Fruit fly (Drosophila melanogaster) whole organism, embryonic: ENCODE results near the gene CG6607.
A peak's percentile ranks its signal among the peaks of the same experiment; 100 is the strongest.

Source experiments
- Awh ChIP-seq: fragments of 200-800 bp; sonication (Bioruptor generic); IDR thresholded peaks from 2 replicates; pipeline ENCODE4, ENCODE4 v1.3.6; 2022; ENCODE audit warnings: missing biosample characterization, missing genetic modification characterization
- B-H2 ChIP-seq: fragments of 200-800 bp; sonication (Bioruptor generic); optimal IDR thresholded peaks from 2 replicates; lab custom pipeline; 2018; ENCODE audit warnings: missing biosample characterization, mild to moderate bottlenecking, missing genetic modification characterization
- CG10267 ChIP-seq: fragments of 200-800 bp; sonication (Bioruptor generic); optimal IDR thresholded peaks from 2 replicates; lab custom pipeline; 2018; ENCODE audit warnings: missing biosample characterization, mild to moderate bottlenecking, missing genetic modification characterization, moderate library complexity
- CG10274 ChIP-seq: fragments of 200-800 bp; sonication (Bioruptor generic); optimal IDR thresholded peaks from 3 replicates; lab custom pipeline; 2017; ENCODE audit warnings: missing biosample characterization, mild to moderate bottlenecking, missing genetic modification characterization
- CG11560 ChIP-seq: fragments of 200-800 bp; sonication (Bioruptor generic); IDR thresholded peaks from 3 replicates; pipeline ENCODE4 v1.3.6; 2022; ENCODE audit warnings: missing biosample characterization, missing genetic modification characterization
- CG12942 ChIP-seq: fragments of 200-800 bp; sonication (Bioruptor generic); optimal IDR thresholded peaks from 3 replicates; lab custom pipeline; 2016; ENCODE audit warnings: missing biosample characterization, missing genetic modification characterization
- CG13123 ChIP-seq: fragments of 200-800 bp; sonication (Bioruptor generic); optimal IDR thresholded peaks from 2 replicates; lab custom pipeline; 2016; ENCODE audit warnings: missing biosample characterization, missing genetic modification characterization
- CG13287 ChIP-seq: fragments of 200-800 bp; sonication (Bioruptor generic); IDR thresholded peaks from 2 replicates; pipeline ENCODE4 v1.3.6; 2022; ENCODE audit warnings: missing biosample characterization, missing genetic modification characterization; ENCODE audit not compliant: partially characterized antibody
- CG14710 ChIP-seq: fragments of 200-800 bp; sonication (Bioruptor generic); optimal IDR thresholded peaks from 3 replicates; lab custom pipeline; 2019; ENCODE audit warnings: missing biosample characterization, mild to moderate bottlenecking, missing genetic modification characterization, moderate library complexity
- CG16863 ChIP-seq: fragments of 200-800 bp; sonication (Bioruptor generic); optimal IDR thresholded peaks from 3 replicates; lab custom pipeline; 2016; ENCODE audit warnings: missing biosample characterization, missing genetic modification characterization
- CG17568 ChIP-seq: fragments of 200-800 bp; sonication (Bioruptor generic); optimal IDR thresholded peaks from 2 replicates; lab custom pipeline; 2018; ENCODE audit warnings: missing biosample characterization, mild to moderate bottlenecking, missing genetic modification characterization, moderate library complexity
- CG18262 ChIP-seq: fragments of 200-800 bp; optimal IDR thresholded peaks from 3 replicates; lab custom pipeline; 2019; ENCODE audit warnings: missing biosample characterization, mild to moderate bottlenecking, missing genetic modification characterization, moderate library complexity
- CG18764 ChIP-seq: fragments of 200-800 bp; sonication (Bioruptor generic); optimal IDR thresholded peaks from 3 replicates; lab custom pipeline; 2016; ENCODE audit warnings: missing biosample characterization, missing genetic modification characterization
- CG2202 ChIP-seq: fragments of 200-800 bp; sonication (Bioruptor generic); optimal IDR thresholded peaks from 2 replicates; lab custom pipeline; 2018; ENCODE audit warnings: missing biosample characterization, mild to moderate bottlenecking, missing genetic modification characterization
- CG32532 ChIP-seq: fragments of 200-800 bp; sonication (Bioruptor generic); IDR thresholded peaks from 2 replicates; pipeline ENCODE4 v1.3.6; 2022; ENCODE audit warnings: missing biosample characterization, missing genetic modification characterization
- CG32767 ChIP-seq: fragments of 200-800 bp; sonication (Bioruptor generic); IDR thresholded peaks from 2 replicates; pipeline ENCODE4 v1.3.6; 2022; ENCODE audit warnings: missing biosample characterization, missing genetic modification characterization
- CG3995 ChIP-seq: fragments of 200-800 bp; sonication (Bioruptor generic); optimal IDR thresholded peaks from 3 replicates; lab custom pipeline; 2016; ENCODE audit warnings: missing biosample characterization, missing genetic modification characterization
- CG4360 ChIP-seq: fragments of 200-800 bp; sonication (Bioruptor generic); IDR thresholded peaks from 2 replicates; pipeline ENCODE4 v1.3.6; 2022; ENCODE audit warnings: missing biosample characterization, missing genetic modification characterization
- CG6254 ChIP-seq: fragments of 200-800 bp; sonication (Bioruptor generic); optimal IDR thresholded peaks from 3 replicates; lab custom pipeline; 2017; ENCODE audit warnings: mild to moderate bottlenecking, missing biosample characterization, missing genetic modification reagents, missing genetic modification characterization
- CG6813 ChIP-seq: fragments of 200-800 bp; sonication (Bioruptor generic); optimal IDR thresholded peaks from 2 replicates; lab custom pipeline; 2017; ENCODE audit warnings: missing biosample characterization, missing genetic modification characterization, mild to moderate bottlenecking, moderate library complexity, missing genetic modification reagents
- CG7357 ChIP-seq: fragments of 200-800 bp; sonication (Bioruptor generic); IDR thresholded peaks from 3 replicates; pipeline ENCODE4 v1.3.6; 2022; ENCODE audit warnings: missing biosample characterization, missing genetic modification characterization
- CrebB ChIP-seq: fragments of 200-800 bp; sonication (Bioruptor generic); optimal IDR thresholded peaks from 3 replicates; lab custom pipeline; 2018; ENCODE audit warnings: missing biosample characterization, mild to moderate bottlenecking, missing genetic modification characterization
- Dad ChIP-seq: fragments of 200-800 bp; sonication (Bioruptor generic); optimal IDR thresholded peaks from 3 replicates; lab custom pipeline; 2016; ENCODE audit warnings: missing biosample characterization, missing genetic modification characterization
- Deaf1 ChIP-seq: fragments of 200-800 bp; optimal IDR thresholded peaks from 3 replicates; lab custom pipeline; 2019; ENCODE audit warnings: missing biosample characterization, mild to moderate bottlenecking, missing genetic modification characterization, moderate library complexity
- Dp ChIP-seq: fragments of 200-800 bp; sonication (Bioruptor generic); optimal IDR thresholded peaks from 2 replicates; lab custom pipeline; 2018; ENCODE audit warnings: missing biosample characterization, mild to moderate bottlenecking, missing genetic modification characterization, moderate library complexity
- Fer1 ChIP-seq: fragments of 200-800 bp; sonication (Bioruptor generic); optimal IDR thresholded peaks from 2 replicates; lab custom pipeline; 2017; ENCODE audit warnings: missing biosample characterization, mild to moderate bottlenecking, missing genetic modification characterization
- Gug ChIP-seq: fragments of 200-800 bp; sonication (Bioruptor generic); IDR thresholded peaks from 4 replicates; pipeline ENCODE4 v1.3.6; 2022; ENCODE audit warnings: missing biosample characterization, missing genetic modification characterization
- Oaz ChIP-seq: fragments of 200-800 bp; sonication (Bioruptor generic); IDR thresholded peaks from 2 replicates; pipeline ENCODE4 v1.3.6; 2022; ENCODE audit warnings: missing biosample characterization, missing genetic modification characterization
- Sin3A ChIP-seq: fragments of >200 bp; optimal IDR thresholded peaks from 2 replicates; lab custom pipeline; 2018
- Spps ChIP-seq: fragments of 200-800 bp; sonication (Bioruptor generic); optimal IDR thresholded peaks from 2 replicates; lab custom pipeline; 2018; ENCODE audit warnings: missing biosample characterization, mild to moderate bottlenecking, missing genetic modification characterization
- cad ChIP-seq: fragments of >200 bp; optimal IDR thresholded peaks from 2 replicates; lab custom pipeline; 2017; ENCODE audit warnings: missing biosample characterization, missing genetic modification characterization
- chif ChIP-seq, 2 experiments: fragments of 200-800 bp; sonication (Bioruptor generic); optimal IDR thresholded peaks; 3 replicates each; lab custom pipeline; 2016; ENCODE audit warnings: missing biosample characterization in 2 of 2, missing genetic modification characterization in 2 of 2
- chinmo ChIP-seq: fragments of 200-800 bp; sonication (Bioruptor generic); IDR thresholded peaks from 4 replicates; pipeline ENCODE4 v1.3.6; 2022; ENCODE audit warnings: missing biosample characterization, missing genetic modification characterization; ENCODE audit not compliant: partially characterized antibody
- disco-r ChIP-seq: fragments of 200-800 bp; sonication (Bioruptor generic); optimal IDR thresholded peaks from 2 replicates; lab custom pipeline; 2016; ENCODE audit warnings: missing biosample characterization, missing genetic modification characterization
- en ChIP-seq: fragments of 200-800 bp; sonication (Bioruptor generic); optimal IDR thresholded peaks from 2 replicates; lab custom pipeline; 2016; ENCODE audit warnings: missing biosample characterization, missing genetic modification characterization
- ewg ChIP-seq: fragments of 200-800 bp; sonication (Bioruptor generic); optimal IDR thresholded peaks from 3 replicates; lab custom pipeline; 2017; ENCODE audit warnings: mild to moderate bottlenecking, missing biosample characterization, missing genetic modification reagents, missing genetic modification characterization
- exex ChIP-seq: fragments of 200-800 bp; sonication (Bioruptor generic); optimal IDR thresholded peaks from 4 replicates; lab custom pipeline; 2018; ENCODE audit warnings: missing biosample characterization, mild to moderate bottlenecking, missing genetic modification characterization, moderate library complexity
- fu2 ChIP-seq: fragments of 200-800 bp; sonication (Bioruptor generic); optimal IDR thresholded peaks from 2 replicates; lab custom pipeline; 2016; ENCODE audit warnings: missing biosample characterization, missing genetic modification characterization
- gcm2 ChIP-seq: fragments of 200-800 bp; sonication (Bioruptor generic); optimal IDR thresholded peaks from 2 replicates; lab custom pipeline; 2016; ENCODE audit warnings: missing biosample characterization, missing genetic modification characterization
- hbn ChIP-seq: fragments of 200-800 bp; sonication (Bioruptor generic); IDR thresholded peaks from 2 replicates; pipeline ENCODE4 v1.3.6; 2022; ENCODE audit warnings: missing biosample characterization, missing genetic modification characterization; ENCODE audit not compliant: partially characterized antibody
- kay ChIP-seq: fragments of 200-800 bp; sonication (Bioruptor generic); optimal IDR thresholded peaks from 2 replicates; lab custom pipeline; 2016; ENCODE audit warnings: missing biosample characterization, missing genetic modification characterization
- knrl ChIP-seq: fragments of 200-800 bp; sonication (Bioruptor generic); IDR thresholded peaks from 3 replicates; pipeline ENCODE4 v1.3.6; 2022; ENCODE audit warnings: missing biosample characterization, missing genetic modification characterization; ENCODE audit not compliant: partially characterized antibody
- lab ChIP-seq: fragments of 200-800 bp; sonication (Bioruptor generic); optimal IDR thresholded peaks from 3 replicates; lab custom pipeline; 2017; ENCODE audit warnings: missing biosample characterization, missing genetic modification characterization, mild to moderate bottlenecking, moderate library complexity, missing genetic modification reagents
- nau ChIP-seq: fragments of 200-800 bp; sonication (Bioruptor generic); optimal IDR thresholded peaks from 3 replicates; lab custom pipeline; 2017; ENCODE audit warnings: missing biosample characterization, mild to moderate bottlenecking, missing genetic modification characterization, missing genetic modification reagents
- nerfin-2 ChIP-seq: fragments of 200-800 bp; sonication (Bioruptor generic); IDR thresholded peaks from 2 replicates; pipeline ENCODE4 v1.3.6; 2022; ENCODE audit warnings: missing biosample characterization, missing genetic modification characterization; ENCODE audit not compliant: partially characterized antibody
- pan ChIP-seq, 4 experiments: fragments of >200 bp in 3 of 4; fragments of 200-800 bp in 1 of 4; sonication (Bioruptor generic) in 1 of 4; optimal IDR thresholded peaks in 3 of 4; IDR thresholded peaks in 1 of 4; 2 replicates each; pipeline versions ENCODE4 v1.3.6 to Lab custom; 2017 to 2022; ENCODE audit warnings: missing biosample characterization in 2 of 4, missing genetic modification characterization in 2 of 4, mixed read lengths in 1 of 4
- unc-4 ChIP-seq: fragments of 200-800 bp; sonication (Bioruptor generic); IDR thresholded peaks from 2 replicates; pipeline ENCODE4 v1.3.6; 2022; ENCODE audit warnings: missing biosample characterization, missing genetic modification characterization; ENCODE audit not compliant: partially characterized antibody
- yki ChIP-seq: fragments of >200 bp; optimal IDR thresholded peaks from 3 replicates; lab custom pipeline; 2018
- zf30C ChIP-seq: fragments of 200-800 bp; sonication (Bioruptor generic); optimal IDR thresholded peaks from 3 replicates; lab custom pipeline; 2018; ENCODE audit warnings: missing biosample characterization, mild to moderate bottlenecking, missing genetic modification characterization

CG6607 gene

DNA sequence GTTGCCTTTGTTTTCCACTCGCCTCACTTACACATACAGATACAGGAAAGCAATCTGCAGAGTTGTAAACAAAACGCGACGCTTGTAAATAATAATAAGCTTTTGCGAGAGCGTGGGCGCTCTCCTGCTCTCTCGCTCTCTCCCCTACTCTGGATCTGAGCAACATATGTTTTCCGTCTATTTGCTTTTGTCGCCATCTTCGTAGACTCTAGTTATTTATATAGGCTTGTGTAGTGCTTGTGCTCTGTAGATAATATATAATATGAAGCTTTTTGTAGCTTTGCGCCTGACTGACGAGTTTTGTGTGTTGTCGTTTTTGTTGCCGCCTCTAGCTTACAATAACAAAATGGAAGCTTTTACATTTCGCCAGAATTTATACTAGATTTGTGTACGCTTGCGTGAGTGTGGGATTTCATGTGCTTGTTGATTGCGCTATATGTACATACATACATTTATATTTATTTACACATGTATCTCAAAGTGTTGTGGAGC, 37.9 kb downstream of the CG6607 start (continued):
- TF ChIP-seq CG13287 (GFP tag; lab: Robert Waterston, UW): peak; percentile 51; the same call in 1 of the 2 replicates
- TF ChIP-seq Oaz (GFP tag; lab: Robert Waterston, UW): no peak
- peak; percentile 40 for TF ChIP-seq CG18262 (tag; lab: Kevin White, UChicago)
- no peak for TF ChIP-seq pan (optimal IDR thresholded peaks at IDR 0.05; lab: Kevin White, UChicago)
- peak in 1 of 2 experiments; percentile 39 for TF ChIP-seq pan (GFP tag; optimal IDR thresholded peaks at IDR 0.05 in 1 of 2, IDR thresholded peaks at IDR 0.05 in 1 of 2)
- TF ChIP-seq en (GFP tag; lab: Kevin White, UChicago): no peak
- no peak for TF ChIP-seq CG10274 (GFP tag; lab: Kevin White, UChicago)
- no peak for TF ChIP-seq cad (GFP tag; lab: Kevin White, UChicago)
- peak; percentile 79 for TF ChIP-seq CG17568 (GFP tag; lab: Kevin White, UChicago)
- no peak for TF ChIP-seq CG7357 (GFP tag; lab: Robert Waterston, UW)
- peak; percentile 62 for TF ChIP-seq gcm2 (GFP tag; lab: Kevin White, UChicago)
- TF ChIP-seq CG32767 (GFP tag; lab: Robert Waterston, UW): peak; percentile 51; the same call in 1 of the 2 replicates
- peak; percentile 58 for TF ChIP-seq CG2202
- peak; percentile 87 for TF ChIP-seq nau (GFP tag; lab: Kevin White, UChicago)
- TF ChIP-seq chif (GFP tag; optimal IDR thresholded peaks at IDR 0.05; lab: Kevin White, UChicago): peak in 1 of 2 experiments; percentile 14
- peak; percentile 62 for TF ChIP-seq disco-r (GFP tag; lab: Kevin White, UChicago)
- peak; percentile 86 for TF ChIP-seq exex (tag; lab: Kevin White, UChicago)
- peak; percentile 13 for TF ChIP-seq CG12942 (GFP tag; lab: Kevin White, UChicago)
- peak; percentile 97; the same call in 3 of the 4 replicates for TF ChIP-seq chinmo (GFP tag; lab: Robert Waterston, UW)
- TF ChIP-seq CG6813: peak; percentile 83
- TF ChIP-seq CG13123 (GFP tag; lab: Kevin White, UChicago): peak; percentile 20
- peak; percentile 81 for TF ChIP-seq Awh
- no peak for TF ChIP-seq Gug (GFP tag; lab: Robert Waterston, UW)
- TF ChIP-seq CG32532: peak; percentile 49; the same call in 1 of the 2 replicates
- peak; percentile 38 for TF ChIP-seq CG6254 (GFP tag; lab: Kevin White, UChicago)
- TF ChIP-seq CG16863: peak; percentile 23
- TF ChIP-seq fu2: no peak
- TF ChIP-seq CG18764 (GFP tag; lab: Kevin White, UChicago): no peak
- no peak for TF ChIP-seq kay (GFP tag; lab: Kevin White, UChicago)
- TF ChIP-seq Dp (GFP tag; lab: Kevin White, UChicago): peak; percentile 8
- TF ChIP-seq Spps (tag; lab: Kevin White, UChicago): peak; percentile 17
- TF ChIP-seq zf30C (GFP tag; lab: Kevin White, UChicago): peak; percentile 41
- TF ChIP-seq CrebB (tag; lab: Kevin White, UChicago): peak; percentile 81
- TF ChIP-seq CG14710 (tag; lab: Kevin White, UChicago): peak; percentile 4
- no peak for TF ChIP-seq nerfin-2 (GFP tag; lab: Robert Waterston, UW)
- TF ChIP-seq CG10267 (tag; lab: Kevin White, UChicago): peak; percentile 11
- TF ChIP-seq lab (GFP tag; lab: Kevin White, UChicago): peak; percentile 89
- no peak for TF ChIP-seq knrl (GFP tag; lab: Robert Waterston, UW)
- TF ChIP-seq Fer1 (GFP tag; lab: Kevin White, UChicago): peak; percentile 91
- peak; percentile 52; the same call in 1 of the 2 replicates for TF ChIP-seq CG4360 (GFP tag; lab: Robert Waterston, UW)
- TF ChIP-seq Deaf1 (tag; lab: Kevin White, UChicago): peak; percentile 62
- TF ChIP-seq yki: peak; percentile 46
- peak; percentile 89 for TF ChIP-seq B-H2 (GFP tag; lab: Kevin White, UChicago)
- peak; percentile 58 for TF ChIP-seq ewg
- TF ChIP-seq Dad: peak; percentile 25
- no peak for TF ChIP-seq CG3995
- TF ChIP-seq Sin3A (lab: Kevin White, UChicago): no peak
- no peak for TF ChIP-seq CG11560 (tag; lab: Robert Waterston, UW)
- TF ChIP-seq unc-4 (GFP tag; lab: Robert Waterston, UW): peak; percentile 43; the same call in 1 of the 2 replicates
- TF ChIP-seq hbn (GFP tag; lab: Robert Waterston, UW): peak; percentile 34; the same call in 1 of the 2 replicates
